Fruit fly (Drosophila melanogaster) whole organism: ENCODE results near the gene Cyp310a1.

ENCODE experiments used
- CG8478 ChIP-seq: fragments of >200 bp; optimal IDR thresholded peaks from 2 replicates; lab custom pipeline; 2018; ENCODE audit warnings: inconsistent platforms
- Dll ChIP-seq: fragments of >200 bp; optimal IDR thresholded peaks from 2 replicates; lab custom pipeline; 2017
- EcR ChIP-seq, 2 experiments: fragments of >200 bp; optimal IDR thresholded peaks; 2 replicates each; lab custom pipeline; 2017; ENCODE audit warnings: missing biosample characterization in 2 of 2, missing genetic modification characterization in 2 of 2, missing genetic modification reagents in 2 of 2
- pan ChIP-seq: fragments of >200 bp; optimal IDR thresholded peaks from 2 replicates; lab custom pipeline; 2017
- psq ChIP-seq: fragments of >200 bp; optimal IDR thresholded peaks from 2 replicates; lab custom pipeline; 2017
- usp ChIP-seq: fragments of >200 bp; optimal IDR thresholded peaks from 2 replicates; lab custom pipeline; 2017; ENCODE audit warnings: missing biosample characterization, missing genetic modification characterization, mixed read lengths

Gene Cyp310a1

dm6 chr2L:18676948-18677820, 24.4 kb upstream of the Cyp310a1 start, which contains the start of the genes Mst36Fa and CG31751:
Gene Mst36Fa (minus strand): TSS chr2L:18676998.
Gene CG31751 (plus strand): TSS chr2L:18677221.
- TF ChIP-seq Dll (lab: Kevin White, UChicago) = no peak
- no peak for TF ChIP-seq EcR (GFP tag; optimal IDR thresholded peaks at IDR 0.05; lab: Kevin White, UChicago)
- TF ChIP-seq CG8478 (lab: Kevin White, UChicago) = no peak
- no peak for TF ChIP-seq pan (lab: Kevin White, UChicago)
- TF ChIP-seq usp (GFP tag; lab: Kevin White, UChicago) = no peak
- TF ChIP-seq psq (lab: Kevin White, UChicago) = no peak

- TF ChIP-seq psq (lab: Kevin White, UChicago) = no peak
- no peak for TF ChIP-seq EcR (GFP tag; optimal IDR thresholded peaks at IDR 0.05; lab: Kevin White, UChicago)
- no peak for TF ChIP-seq CG8478 (lab: Kevin White, UChicago)
- TF ChIP-seq pan (lab: Kevin White, UChicago) = no peak
- TF ChIP-seq usp (GFP tag; lab: Kevin White, UChicago) = no peak
- TF ChIP-seq Dll (lab: Kevin White, UChicago) = no peak
Measured at dm6 chr2L:18674994-18675393, 22.2 kb upstream of the Cyp310a1 start, which contains the start of gene Mst36Fb. Gene Mst36Fb (minus strand): TSS chr2L:18675094.

- TF ChIP-seq CG8478 (lab: Kevin White, UChicago) = no peak
- no peak for TF ChIP-seq psq (lab: Kevin White, UChicago)
- no peak for TF ChIP-seq EcR (GFP tag; optimal IDR thresholded peaks at IDR 0.05; lab: Kevin White, UChicago)
- no peak for TF ChIP-seq pan (lab: Kevin White, UChicago)
- no peak for TF ChIP-seq usp (GFP tag; lab: Kevin White, UChicago)
- no peak for TF ChIP-seq Dll (lab: Kevin White, UChicago)
Measured at dm6 chr2L:18673185-18673584, 20.4 kb upstream of the Cyp310a1 start, which contains the start of gene CG43339. Gene CG43339 (minus strand): TSS chr2L:18673285.

dm6 chr2L:18671146-18671545, 18.3 kb upstream of the Cyp310a1 start, which contains the start of gene CG43338:
Gene CG43338 (minus strand): TSS chr2L:18671246.
- no peak for TF ChIP-seq psq (lab: Kevin White, UChicago)
- TF ChIP-seq Dll (lab: Kevin White, UChicago) = no peak
- no peak for TF ChIP-seq pan (lab: Kevin White, UChicago)
- TF ChIP-seq EcR (GFP tag; optimal IDR thresholded peaks at IDR 0.05; lab: Kevin White, UChicago) = no peak
- no peak for TF ChIP-seq usp (GFP tag; lab: Kevin White, UChicago)
- no peak for TF ChIP-seq CG8478 (lab: Kevin White, UChicago)

- TF ChIP-seq pan (lab: Kevin White, UChicago) (peak; percentile 26), usp (GFP tag; lab: Kevin White, UChicago) (no peak)
Measured at dm6 chr2L:18665952-18666606, 13.3 kb upstream of the Cyp310a1 start.

dm6 chr2L:18664707-18665550, 12.1 kb upstream of the Cyp310a1 start:
- no peak for TF ChIP-seq Dll (lab: Kevin White, UChicago)
- TF ChIP-seq EcR (GFP tag; optimal IDR thresholded peaks at IDR 0.05; lab: Kevin White, UChicago) = peak in 1 of 2 experiments; percentile 82

dm6 chr2L:18663395-18663794, 10.6 kb upstream of the Cyp310a1 start:
- TF ChIP-seq CG8478 (lab: Kevin White, UChicago) (no peak), usp (GFP tag; lab: Kevin White, UChicago) (no peak), EcR (GFP tag; optimal IDR thresholded peaks at IDR 0.05; lab: Kevin White, UChicago) (no peak), psq (lab: Kevin White, UChicago) (no peak), Dll (lab: Kevin White, UChicago) (no peak), pan (lab: Kevin White, UChicago) (no peak)

dm6 chr2L:18658108-18658507, 5.3 kb upstream of the Cyp310a1 start:
- no peak for TF ChIP-seq pan (lab: Kevin White, UChicago)
- TF ChIP-seq CG8478 (lab: Kevin White, UChicago) = no peak
- TF ChIP-seq Dll (lab: Kevin White, UChicago) = no peak
- TF ChIP-seq usp (GFP tag; lab: Kevin White, UChicago) = no peak
- no peak for TF ChIP-seq EcR (GFP tag; optimal IDR thresholded peaks at IDR 0.05; lab: Kevin White, UChicago)
- no peak for TF ChIP-seq psq (lab: Kevin White, UChicago)

dm6 chr2L:18656691-18657237, 4.0 kb upstream of the Cyp310a1 start:
- TF ChIP-seq psq (lab: Kevin White, UChicago) (no peak), CG8478 (lab: Kevin White, UChicago) (no peak), EcR (GFP tag; optimal IDR thresholded peaks at IDR 0.05; lab: Kevin White, UChicago) (no peak), usp (GFP tag; lab: Kevin White, UChicago) (no peak), Dll (lab: Kevin White, UChicago) (no peak), pan (lab: Kevin White, UChicago) (no peak)

dm6 chr2L:18653328-18653675, 492 bp upstream of the Cyp310a1 start:
- peak; percentile 80 for TF ChIP-seq pan (lab: Kevin White, UChicago)
- TF ChIP-seq EcR (GFP tag; optimal IDR thresholded peaks at IDR 0.05; lab: Kevin White, UChicago) = no peak
